Worm (Caenorhabditis elegans) whole organism, midembryonic: ENCODE measurements around the gene pgp-7.

Experiments used
- T22C8.4 ChIP-seq: fragments of 200-800 bp; sonication (Bioruptor generic); IDR thresholded peaks from 2 replicates; pipeline ENCODE4 v1.3.6; 2022; ENCODE audit warnings: missing genetic modification characterization, missing compliant biosample characterization
- cog-1 ChIP-seq: sonication (generic microtip); optimal IDR thresholded peaks from 2 replicates; lab custom pipeline; 2016; ENCODE audit warnings: missing genetic modification characterization, missing compliant biosample characterization
- flt-1 ChIP-seq: fragments of 200-800 bp; sonication (Bioruptor generic); IDR thresholded peaks from 2 replicates; pipeline ENCODE4 v1.3.6; 2022; ENCODE audit warnings: missing genetic modification characterization, missing compliant biosample characterization
- klf-2 ChIP-seq: fragments of 200-800 bp; sonication (Bioruptor generic); conservative IDR thresholded peaks from 2 replicates; pipeline ENCODE4 v1.3.6; 2022; ENCODE audit warnings: missing genetic modification reagents, missing genetic modification characterization, missing compliant biosample characterization
- med-1 ChIP-seq: sonication (generic microtip); optimal IDR thresholded peaks from 2 replicates; lab custom pipeline; 2017; ENCODE audit warnings: missing genetic modification characterization, mild to moderate bottlenecking, missing compliant biosample characterization, antibody characterized with exemption, missing genetic modification reagents; ENCODE audit not compliant: insufficient read depth
- ref-1 ChIP-seq: fragments of 200-800 bp; sonication (Bioruptor generic); conservative IDR thresholded peaks from 2 replicates; pipeline ENCODE4 v1.3.6; 2022; ENCODE audit warnings: missing genetic modification reagents, missing genetic modification characterization, missing compliant biosample characterization
- tab-1 ChIP-seq: fragments of 200-800 bp; sonication (Bioruptor generic); IDR thresholded peaks from 2 replicates; pipeline ENCODE4 v1.3.6; 2022; ENCODE audit warnings: missing genetic modification characterization, missing compliant biosample characterization
- ztf-23 ChIP-seq: fragments of 200-800 bp; sonication (Bioruptor generic); IDR thresholded peaks from 2 replicates; pipeline ENCODE4 v1.3.6; 2022; ENCODE audit warnings: missing genetic modification reagents, missing genetic modification characterization, missing compliant biosample characterization
- ztf-29 ChIP-seq: fragments of 200-800 bp; sonication (Bioruptor generic); IDR thresholded peaks from 2 replicates; pipeline ENCODE4 v1.3.6; 2022; ENCODE audit warnings: missing genetic modification reagents, missing genetic modification characterization, missing compliant biosample characterization

pgp-7 gene

ce11 chrX:10885872-10886271 is 15.8 kb upstream of the pgp-7 start, which contains the start of gene T21E8.5:
Gene T21E8.5 (plus strand): TSS chrX:10886172.
- TF ChIP-seq ztf-29 (no peak), klf-2 (GFP tag; lab: Robert Waterston, UW) (no peak), flt-1 (GFP tag; lab: Robert Waterston, UW) (no peak), med-1 (no peak), tab-1 (GFP tag; lab: Robert Waterston, UW) (no peak), ztf-23 (no peak), ref-1 (GFP tag; lab: Robert Waterston, UW) (no peak), T22C8.4 (GFP tag; lab: Robert Waterston, UW) (no peak), cog-1 (tag; lab: Kevin White, UChicago) (no peak)

ce11 chrX:10883203-10883602 is 13.2 kb upstream of the pgp-7 start, which contains the start of gene T21E8.7:
Gene T21E8.7 (plus strand): TSS chrX:10883503.
- TF ChIP-seq ref-1 (GFP tag; lab: Robert Waterston, UW) (no peak), tab-1 (GFP tag; lab: Robert Waterston, UW) (no peak), cog-1 (tag; lab: Kevin White, UChicago) (no peak), med-1 (no peak), T22C8.4 (GFP tag; lab: Robert Waterston, UW) (no peak), flt-1 (GFP tag; lab: Robert Waterston, UW) (no peak), ztf-23 (no peak), klf-2 (GFP tag; lab: Robert Waterston, UW) (no peak), ztf-29 (no peak)

- no peak for TF ChIP-seq klf-2 (GFP tag; lab: Robert Waterston, UW)
- TF ChIP-seq ztf-23 = no peak
- no peak for TF ChIP-seq ref-1 (GFP tag; lab: Robert Waterston, UW)
- no peak for TF ChIP-seq T22C8.4 (GFP tag; lab: Robert Waterston, UW)
- TF ChIP-seq cog-1 (tag; lab: Kevin White, UChicago) = no peak
- no peak for TF ChIP-seq med-1
- no peak for TF ChIP-seq tab-1 (GFP tag; lab: Robert Waterston, UW)
- TF ChIP-seq ztf-29 = no peak
- no peak for TF ChIP-seq flt-1 (GFP tag; lab: Robert Waterston, UW)
These were observed 11.9 kb upstream of the pgp-7 start, which contains the start of gene T21E8.6 for ce11 chrX:10881984-10882383. Gene T21E8.6 (plus strand): TSS chrX:10882284.

ce11 chrX:10880509-10880908 is 10.5 kb upstream of the pgp-7 start, which contains the start of gene T21E8.4:
Gene T21E8.4 (plus strand): TSS chrX:10880809.
- TF ChIP-seq med-1 = no peak
- TF ChIP-seq flt-1 (GFP tag; lab: Robert Waterston, UW) = no peak
- no peak for TF ChIP-seq cog-1 (tag; lab: Kevin White, UChicago)
- no peak for TF ChIP-seq klf-2 (GFP tag; lab: Robert Waterston, UW)
- no peak for TF ChIP-seq ztf-29
- no peak for TF ChIP-seq ztf-23
- TF ChIP-seq T22C8.4 (GFP tag; lab: Robert Waterston, UW) = no peak
- no peak for TF ChIP-seq ref-1 (GFP tag; lab: Robert Waterston, UW)
- TF ChIP-seq tab-1 (GFP tag; lab: Robert Waterston, UW) = no peak

ce11 chrX:10877138-10877743 is 7.2 kb upstream of the pgp-7 start, which contains the start of gene pgp-6:
Gene pgp-6 (minus strand): TSS chrX:10877425.
- TF ChIP-seq ztf-23 (no peak), med-1 (no peak), cog-1 (tag; lab: Kevin White, UChicago) (no peak), ref-1 (GFP tag; lab: Robert Waterston, UW) (no peak), T22C8.4 (GFP tag; lab: Robert Waterston, UW) (no peak), ztf-29 (no peak), flt-1 (GFP tag; lab: Robert Waterston, UW) (no peak), klf-2 (GFP tag; lab: Robert Waterston, UW) (no peak), tab-1 (GFP tag; lab: Robert Waterston, UW) (no peak)

- no peak for TF ChIP-seq T22C8.4 (GFP tag; lab: Robert Waterston, UW)
- TF ChIP-seq klf-2 (GFP tag; lab: Robert Waterston, UW) = no peak
- no peak for TF ChIP-seq flt-1 (GFP tag; lab: Robert Waterston, UW)
- no peak for TF ChIP-seq ztf-29
- TF ChIP-seq ref-1 (GFP tag; lab: Robert Waterston, UW) = no peak
- no peak for TF ChIP-seq tab-1 (GFP tag; lab: Robert Waterston, UW)
- TF ChIP-seq ztf-23 = no peak
- TF ChIP-seq cog-1 (tag; lab: Kevin White, UChicago) = no peak
- no peak for TF ChIP-seq med-1
These were observed 5.7 kb downstream of the pgp-7 start, which contains the start of gene pgp-8 for ce11 chrX:10864322-10864721. Gene pgp-8 (minus strand): TSS chrX:10864422.

- TF ChIP-seq flt-1 (GFP tag; lab: Robert Waterston, UW) = no peak
- TF ChIP-seq ztf-29 = no peak
- TF ChIP-seq med-1 = no peak
- no peak for TF ChIP-seq T22C8.4 (GFP tag; lab: Robert Waterston, UW)
- no peak for TF ChIP-seq klf-2 (GFP tag; lab: Robert Waterston, UW)
- no peak for TF ChIP-seq ref-1 (GFP tag; lab: Robert Waterston, UW)
- no peak for TF ChIP-seq cog-1 (tag; lab: Kevin White, UChicago)
- TF ChIP-seq ztf-23 = no peak
These were observed 7.5 kb downstream of the pgp-7 start for ce11 chrX:10862582-10862981.

- TF ChIP-seq ztf-23 = no peak
- no peak for TF ChIP-seq klf-2 (GFP tag; lab: Robert Waterston, UW)
- TF ChIP-seq ref-1 (GFP tag; lab: Robert Waterston, UW) = no peak
- TF ChIP-seq cog-1 (tag; lab: Kevin White, UChicago) = no peak
- no peak for TF ChIP-seq med-1
- no peak for TF ChIP-seq T22C8.4 (GFP tag; lab: Robert Waterston, UW)
- no peak for TF ChIP-seq flt-1 (GFP tag; lab: Robert Waterston, UW)
- no peak for TF ChIP-seq ztf-29
- TF ChIP-seq tab-1 (GFP tag; lab: Robert Waterston, UW) = no peak
These were observed 8.4 kb downstream of the pgp-7 start for ce11 chrX:10861673-10862072.

- TF ChIP-seq tab-1 (GFP tag; lab: Robert Waterston, UW) (no peak), ref-1 (GFP tag; lab: Robert Waterston, UW) (no peak), med-1 (no peak), ztf-29 (no peak), T22C8.4 (GFP tag; lab: Robert Waterston, UW) (no peak), ztf-23 (no peak), klf-2 (GFP tag; lab: Robert Waterston, UW) (no peak), flt-1 (GFP tag; lab: Robert Waterston, UW) (no peak), cog-1 (tag; lab: Kevin White, UChicago) (no peak)
These were observed 10.4 kb downstream of the pgp-7 start for ce11 chrX:10859622-10860021.
